Worm (Caenorhabditis elegans) whole organism, L2 larva: Measurements from ENCODE around the gene C11E4.8.

ENCODE experiments used
- ZK546.5 ChIP-seq: sonication (generic microtip); optimal IDR thresholded peaks from 2 replicates; lab custom pipeline; 2017; ENCODE audit warnings: missing biosample characterization, missing genetic modification characterization
- blmp-1 ChIP-seq: sonication (generic microtip); optimal IDR thresholded peaks from 2 replicates; lab custom pipeline; 2017; ENCODE audit warnings: missing genetic modification characterization, mild to moderate bottlenecking, missing compliant biosample characterization, antibody characterized with exemption, moderate library complexity; ENCODE audit not compliant: insufficient read depth
- ceh-82 ChIP-seq: fragments of 150-350 bp; optimal IDR thresholded peaks from 2 replicates; lab custom pipeline; 2014; ENCODE audit warnings: missing biosample characterization, missing genetic modification characterization
- crh-2 ChIP-seq: sonication (generic microtip); optimal IDR thresholded peaks from 2 replicates; lab custom pipeline; 2017; ENCODE audit warnings: missing biosample characterization, missing genetic modification characterization
- dmd-4 ChIP-seq: sonication (generic microtip); optimal IDR thresholded peaks from 2 replicates; lab custom pipeline; 2017; ENCODE audit warnings: missing biosample characterization, missing genetic modification characterization
- lin-11 ChIP-seq: fragments of 150-350 bp; sonication (generic microtip); optimal IDR thresholded peaks from 2 replicates; lab custom pipeline; 2014; ENCODE audit warnings: missing biosample characterization, missing genetic modification characterization, inconsistent platforms, mixed read lengths
- nhr-21 ChIP-seq: fragments of 150-350 bp; optimal IDR thresholded peaks from 2 replicates; lab custom pipeline; 2014; ENCODE audit warnings: missing biosample characterization, missing genetic modification characterization
- nhr-237 ChIP-seq: fragments of 150-350 bp; optimal IDR thresholded peaks from 2 replicates; lab custom pipeline; 2014; ENCODE audit warnings: missing biosample characterization, missing genetic modification characterization
- peb-1 ChIP-seq: fragments of 150-350 bp; optimal IDR thresholded peaks from 2 replicates; lab custom pipeline; 2014; ENCODE audit warnings: missing biosample characterization, missing genetic modification characterization
- unc-39 ChIP-seq: fragments of 150-350 bp; optimal IDR thresholded peaks from 2 replicates; lab custom pipeline; 2014; ENCODE audit warnings: missing biosample characterization, missing genetic modification characterization
- zag-1 ChIP-seq: fragments of 150-350 bp; optimal IDR thresholded peaks from 2 replicates; lab custom pipeline; 2014; ENCODE audit warnings: missing biosample characterization, missing genetic modification characterization
- ztf-11 ChIP-seq: sonication (generic microtip); optimal IDR thresholded peaks from 2 replicates; lab custom pipeline; 2017; ENCODE audit warnings: missing biosample characterization, missing genetic modification characterization

DNA sequence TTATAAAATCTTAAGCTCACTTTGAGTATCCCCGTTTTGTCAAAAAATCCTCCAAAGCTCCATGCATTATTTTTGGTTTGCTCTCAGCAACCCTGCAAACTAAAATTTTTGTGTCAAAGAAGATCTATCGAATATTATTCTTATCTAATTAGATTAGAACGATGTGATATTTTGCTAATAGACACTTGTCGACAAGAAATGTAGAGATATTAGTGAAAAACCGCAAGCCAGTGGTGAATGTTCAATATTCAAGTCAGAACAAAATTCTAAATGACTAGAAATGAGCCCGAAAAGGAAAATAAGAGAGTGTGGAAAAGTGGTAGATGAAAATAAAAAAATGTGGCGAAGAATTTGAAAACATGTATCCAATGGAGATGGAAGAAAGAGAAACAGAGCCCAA is 54.6 kb downstream of the C11E4.8 start, which contains the start of gene C43C3.4:
- TF ChIP-seq unc-39 (tag; lab: Kevin White, UChicago): no peak
- no peak for TF ChIP-seq peb-1 (tag; lab: Kevin White, UChicago)
- no peak for TF ChIP-seq ceh-82
- TF ChIP-seq zag-1: no peak
- TF ChIP-seq nhr-237: no peak
- no peak for TF ChIP-seq dmd-4 (tag; lab: Kevin White, UChicago)
- no peak for TF ChIP-seq ztf-11 (tag; lab: Kevin White, UChicago)
- TF ChIP-seq lin-11 (tag; lab: Kevin White, UChicago): no peak
- TF ChIP-seq crh-2 (tag; lab: Kevin White, UChicago): no peak
- TF ChIP-seq ZK546.5 (tag; lab: Kevin White, UChicago): no peak
- TF ChIP-seq blmp-1 (tag; lab: Kevin White, UChicago): no peak
- no peak for TF ChIP-seq nhr-21
